Worm (Caenorhabditis elegans) whole organism, midembryonic: ENCODE data around the gene riok-3.

ENCODE experiments used
- cog-1 ChIP-seq: sonication (generic microtip); optimal IDR thresholded peaks from 2 replicates; lab custom pipeline; 2016; ENCODE audit warnings: missing genetic modification characterization, missing compliant biosample characterization
- flt-1 ChIP-seq: fragments of 200-800 bp; sonication (Bioruptor generic); IDR thresholded peaks from 2 replicates; pipeline ENCODE4 v1.3.6; 2022; ENCODE audit warnings: missing genetic modification characterization, missing compliant biosample characterization
- klf-2 ChIP-seq: fragments of 200-800 bp; sonication (Bioruptor generic); conservative IDR thresholded peaks from 2 replicates; pipeline ENCODE4 v1.3.6; 2022; ENCODE audit warnings: missing genetic modification reagents, missing genetic modification characterization, missing compliant biosample characterization
- med-1 ChIP-seq: sonication (generic microtip); optimal IDR thresholded peaks from 2 replicates; lab custom pipeline; 2017; ENCODE audit warnings: missing genetic modification characterization, mild to moderate bottlenecking, missing compliant biosample characterization, antibody characterized with exemption, missing genetic modification reagents; ENCODE audit not compliant: insufficient read depth
- tab-1 ChIP-seq: fragments of 200-800 bp; sonication (Bioruptor generic); IDR thresholded peaks from 2 replicates; pipeline ENCODE4 v1.3.6; 2022; ENCODE audit warnings: missing genetic modification characterization, missing compliant biosample characterization
- ztf-23 ChIP-seq: fragments of 200-800 bp; sonication (Bioruptor generic); IDR thresholded peaks from 2 replicates; pipeline ENCODE4 v1.3.6; 2022; ENCODE audit warnings: missing genetic modification reagents, missing genetic modification characterization, missing compliant biosample characterization
- ztf-29 ChIP-seq: fragments of 200-800 bp; sonication (Bioruptor generic); IDR thresholded peaks from 2 replicates; pipeline ENCODE4 v1.3.6; 2022; ENCODE audit warnings: missing genetic modification reagents, missing genetic modification characterization, missing compliant biosample characterization

- TF ChIP-seq ztf-29 (GFP tag; lab: Robert Waterston, UW), result no peak
- TF ChIP-seq flt-1 (GFP tag; lab: Robert Waterston, UW), result no peak
- TF ChIP-seq tab-1 (GFP tag; lab: Robert Waterston, UW), result no peak
- TF ChIP-seq klf-2 (GFP tag; lab: Robert Waterston, UW), result no peak
- no peak for TF ChIP-seq cog-1 (tag; lab: Kevin White, UChicago)
- TF ChIP-seq ztf-23 (GFP tag; lab: Robert Waterston, UW), result no peak
- TF ChIP-seq med-1 (GFP tag; lab: Kevin White, UChicago), result no peak
Measured at ce11 chrIII:9851547-9851946, 46.7 kb upstream of the riok-3 start, which contains the start of gene K11H3.3.
